Worm (Caenorhabditis elegans) whole organism, early embryonic: Measurements from ENCODE around the gene T24B8.4.

Source experiments
- F13C5.2 ChIP-seq: sonication (generic microtip); optimal IDR thresholded peaks from 2 replicates; lab custom pipeline; 2017; ENCODE audit warnings: mild to moderate bottlenecking, missing genetic modification characterization, inconsistent platforms, missing compliant biosample characterization
- ama-1 ChIP-seq: fragments of 150-350 bp; optimal IDR thresholded peaks from 2 replicates; lab custom pipeline; 2014
- ets-7 ChIP-seq: sonication (generic microtip); optimal IDR thresholded peaks from 2 replicates; lab custom pipeline; 2016; ENCODE audit warnings: missing genotype, missing genetic modification characterization, missing compliant biosample characterization
- flt-1 ChIP-seq: fragments of 200-800 bp; sonication (Bioruptor generic); IDR thresholded peaks from 2 replicates; pipeline ENCODE4 v1.3.6; 2022; ENCODE audit warnings: missing genetic modification characterization, missing compliant biosample characterization
- hmg-4 ChIP-seq: fragments of 200-800 bp; sonication (Bioruptor generic); optimal IDR thresholded peaks from 2 replicates; lab custom pipeline; 2018; ENCODE audit warnings: mild to moderate bottlenecking, missing genetic modification characterization, missing compliant biosample characterization
- sea-1 ChIP-seq: fragments of 200-800 bp; sonication (Bioruptor generic); conservative IDR thresholded peaks from 2 replicates; pipeline ENCODE4 v1.3.6; 2022; ENCODE audit warnings: missing genetic modification characterization, missing compliant biosample characterization
- tra-4 ChIP-seq: sonication (generic microtip); optimal IDR thresholded peaks from 2 replicates; lab custom pipeline; 2017; ENCODE audit warnings: missing genetic modification characterization, missing compliant biosample characterization

DNA sequence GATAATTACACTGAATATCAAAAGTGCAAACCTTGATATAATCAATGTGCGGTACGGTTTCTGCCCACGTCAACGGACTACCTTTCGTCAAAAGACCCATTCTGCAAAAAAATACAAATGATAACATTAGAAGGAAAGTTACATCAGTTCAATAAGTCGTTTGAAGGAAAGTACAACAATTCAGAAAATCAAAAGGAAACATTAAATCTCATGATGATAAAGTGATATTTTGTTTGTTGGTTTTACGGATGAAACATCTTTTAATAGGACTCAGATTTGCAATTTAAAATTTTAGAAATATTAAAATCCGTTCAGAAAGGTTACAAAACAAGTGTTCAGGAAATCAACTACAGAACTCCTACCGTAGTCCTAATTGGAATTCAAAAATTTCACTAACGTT, 32.4 kb downstream of the T24B8.4 start, which contains the start of gene gcs-1:
- TF ChIP-seq ama-1 (lab: Kevin White, UChicago) (no peak), flt-1 (GFP tag; lab: Robert Waterston, UW) (no peak), F13C5.2 (tag; lab: Kevin White, UChicago) (no peak), sea-1 (no peak), ets-7 (no peak), tra-4 (tag; lab: Kevin White, UChicago) (no peak), hmg-4 (no peak)
